Fruit fly (Drosophila melanogaster): ENCODE measurements around the gene Asciz.

DNA sequence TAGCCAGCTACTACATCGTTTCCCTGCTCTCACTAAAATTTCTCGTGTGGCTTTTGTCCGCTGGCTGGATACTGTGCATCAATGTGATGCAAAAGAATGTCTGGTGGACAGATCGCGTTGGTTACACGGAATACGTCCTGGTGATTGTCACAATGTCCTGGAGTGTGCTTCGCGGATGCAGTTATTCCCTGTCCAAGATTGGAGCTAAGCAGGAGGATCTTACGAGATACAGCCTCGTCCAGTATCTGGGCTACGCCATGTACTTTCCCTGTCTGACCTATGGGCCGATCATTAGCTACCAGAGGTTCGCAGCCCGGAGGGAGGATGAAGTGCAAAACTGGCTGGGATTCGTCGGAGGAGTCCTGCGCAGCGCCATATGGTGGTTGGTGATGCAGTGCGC lies 3.5 kb downstream of the Asciz start:
- no peak for TF ChIP-seq psq (optimal IDR thresholded peaks at IDR 0.05)
- no peak for TF ChIP-seq insv (optimal IDR thresholded peaks at IDR 0.05)
- no peak for TF ChIP-seq h (optimal IDR thresholded peaks at IDR 0.05)
- no peak for TF ChIP-seq Myc (optimal IDR thresholded peaks at IDR 0.05)
- peak; percentile 95 for TF ChIP-seq ttk (optimal IDR thresholded peaks at IDR 0.05)

Measured in Kc167 (cell line).